Worm (Caenorhabditis elegans) whole organism, mixed stage, embryonic: ENCODE data around the gene K06H6.1.

Source experiments
- drap-1 ChIP-seq: fragments of 200-800 bp; sonication (Bioruptor generic); optimal IDR thresholded peaks from 3 replicates; lab custom pipeline; 2018; ENCODE audit warnings: mild to moderate bottlenecking, missing genetic modification characterization, missing compliant biosample characterization
- hlh-1 ChIP-seq: fragments of 150-350 bp; optimal IDR thresholded peaks from 2 replicates; lab custom pipeline; 2014; ENCODE audit warnings: missing biosample characterization, missing genetic modification reagents, missing genetic modification characterization
- nhr-12 ChIP-seq: fragments of 150-350 bp; optimal IDR thresholded peaks from 2 replicates; lab custom pipeline; 2014; ENCODE audit warnings: missing biosample characterization, missing genetic modification characterization
- nhr-2 ChIP-seq: fragments of 150-350 bp; optimal IDR thresholded peaks from 2 replicates; lab custom pipeline; 2014; ENCODE audit warnings: missing biosample characterization, missing genetic modification characterization
- pha-4 ChIP-seq: fragments of 150-350 bp; optimal IDR thresholded peaks from 2 replicates; lab custom pipeline; 2018; ENCODE audit warnings: missing biosample characterization, missing genetic modification reagents, missing genetic modification characterization
- unc-62 ChIP-seq: fragments of 150-350 bp; optimal IDR thresholded peaks from 2 replicates; lab custom pipeline; 2014; ENCODE audit warnings: missing biosample characterization, missing genetic modification reagents, missing genetic modification characterization

- no peak for TF ChIP-seq nhr-2 (tag; lab: Kevin White, UChicago)
- TF ChIP-seq hlh-1 = no peak
- TF ChIP-seq drap-1 = no peak
- TF ChIP-seq unc-62 = no peak
- no peak for TF ChIP-seq pha-4
- no peak for TF ChIP-seq nhr-12
Measured at ce11 chrV:634855-635254, 46.9 kb downstream of the K06H6.1 start, which contains the start of gene F48G7.10.
